Worm (Caenorhabditis elegans): ENCODE results near the gene F23H11.2.

DNA sequence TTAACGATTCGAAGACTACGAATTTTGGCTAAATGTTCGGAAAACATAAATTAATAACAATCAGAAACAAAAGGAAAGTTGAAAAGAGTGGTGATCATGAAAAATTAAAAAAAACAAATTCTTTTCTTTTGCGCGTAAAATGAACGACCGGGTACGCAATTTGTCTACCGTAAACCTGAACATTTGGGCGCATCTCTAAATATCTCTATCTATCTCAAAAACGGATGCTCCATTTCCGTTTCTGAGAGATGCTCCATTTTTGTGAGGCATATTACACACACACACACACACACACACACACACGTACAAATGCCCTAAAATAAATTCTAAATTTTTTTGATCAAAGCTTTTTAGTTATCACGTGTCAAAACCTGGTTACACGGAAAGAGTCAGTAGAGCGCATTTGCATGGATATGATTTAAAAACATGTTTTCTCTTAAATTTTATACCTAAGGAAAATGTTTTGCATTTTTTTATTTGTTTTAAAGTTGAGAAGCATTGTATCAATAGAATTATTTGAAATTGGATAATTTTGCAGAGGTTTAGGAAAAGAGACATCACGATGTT, 6.5 kb upstream of the F23H11.2 start:
- no peak for TF ChIP-seq med-1 (GFP tag; optimal IDR thresholded peaks at IDR 0.05; ENCODE audit: insufficient read depth)
- no peak for TF ChIP-seq ztf-29 (GFP tag; IDR thresholded peaks at IDR 0.05)
- no peak for TF ChIP-seq tab-1 (GFP tag; IDR thresholded peaks at IDR 0.05)

Measured in whole organism, midembryonic.